Fruit fly (Drosophila melanogaster) whole organism, embryonic: ENCODE data around the gene rno.

Experiments used
- Adf1 ChIP-seq: fragments of 200-800 bp; sonication (Bioruptor generic); IDR thresholded peaks from 2 replicates; pipeline ENCODE4 v1.3.6; 2022; ENCODE audit warnings: missing biosample characterization, missing genetic modification characterization
- CG10462 ChIP-seq: fragments of 200-800 bp; sonication (Bioruptor generic); optimal IDR thresholded peaks from 2 replicates; lab custom pipeline; 2016; ENCODE audit warnings: missing biosample characterization, missing genetic modification characterization
- CG11696 ChIP-seq: fragments of 200-800 bp; sonication (Bioruptor generic); IDR thresholded peaks from 2 replicates; pipeline ENCODE4 v1.3.6; 2022; ENCODE audit warnings: missing biosample characterization, missing genetic modification characterization
- CG12104 ChIP-seq: fragments of 200-800 bp; sonication (Bioruptor generic); optimal IDR thresholded peaks from 3 replicates; lab custom pipeline; 2016; ENCODE audit warnings: missing biosample characterization, missing genetic modification characterization
- CG12744 ChIP-seq: fragments of 200-800 bp; sonication (Bioruptor generic); optimal IDR thresholded peaks from 2 replicates; lab custom pipeline; 2016; ENCODE audit warnings: missing biosample characterization, missing genetic modification characterization
- CG16863 ChIP-seq: fragments of 200-800 bp; sonication (Bioruptor generic); optimal IDR thresholded peaks from 3 replicates; lab custom pipeline; 2016; ENCODE audit warnings: missing biosample characterization, missing genetic modification characterization
- CG17612 ChIP-seq: fragments of 200-800 bp; sonication (Bioruptor generic); IDR thresholded peaks from 2 replicates; pipeline ENCODE4 v1.3.6; 2022; ENCODE audit warnings: missing biosample characterization, missing genetic modification characterization
- CG1832 ChIP-seq: fragments of 200-800 bp; sonication (Bioruptor generic); optimal IDR thresholded peaks from 2 replicates; lab custom pipeline; 2017; ENCODE audit warnings: missing biosample characterization, mild to moderate bottlenecking, missing genetic modification characterization, inconsistent platforms
- CG2120 ChIP-seq: fragments of 200-800 bp; sonication (Bioruptor generic); optimal IDR thresholded peaks from 3 replicates; lab custom pipeline; 2016; ENCODE audit warnings: missing biosample characterization, missing genetic modification characterization
- CG31388 ChIP-seq: fragments of 200-800 bp; sonication (Bioruptor generic); optimal IDR thresholded peaks from 2 replicates; lab custom pipeline; 2016; ENCODE audit warnings: missing biosample characterization, missing genetic modification characterization
- CG4282 ChIP-seq: fragments of 200-800 bp; sonication (Bioruptor generic); optimal IDR thresholded peaks from 2 replicates; lab custom pipeline; 2016; ENCODE audit warnings: missing biosample characterization, missing genetic modification characterization
- CG7372 ChIP-seq: fragments of 200-800 bp; sonication (Bioruptor generic); IDR thresholded peaks from 2 replicates; pipeline ENCODE4 v1.3.6; 2022; ENCODE audit warnings: missing biosample characterization, missing genetic modification characterization
- CG7839 ChIP-seq: fragments of 200-800 bp; sonication (Bioruptor generic); optimal IDR thresholded peaks from 3 replicates; lab custom pipeline; 2018; ENCODE audit warnings: missing biosample characterization, mild to moderate bottlenecking, missing genetic modification characterization, moderate library complexity
- CG7963 ChIP-seq: fragments of 200-800 bp; sonication (Bioruptor generic); IDR thresholded peaks from 3 replicates; pipeline ENCODE4 v1.3.6; 2022; ENCODE audit warnings: missing biosample characterization, missing genetic modification characterization; ENCODE audit not compliant: partially characterized antibody
- CG9727 ChIP-seq: fragments of 200-800 bp; sonication (Bioruptor generic); optimal IDR thresholded peaks from 3 replicates; lab custom pipeline; 2017; ENCODE audit warnings: missing biosample characterization, mild to moderate bottlenecking, missing genetic modification characterization
- CHES-1-like ChIP-seq: fragments of 200-800 bp; sonication (Bioruptor generic); optimal IDR thresholded peaks from 2 replicates; lab custom pipeline; 2016; ENCODE audit warnings: missing biosample characterization, missing genetic modification characterization
- Dip2 ChIP-seq: fragments of 200-800 bp; sonication (Bioruptor generic); IDR thresholded peaks from 2 replicates; pipeline ENCODE4 v1.3.6; 2022; ENCODE audit warnings: missing biosample characterization, missing genetic modification characterization
- Dref ChIP-seq: fragments of 200-800 bp; sonication (Bioruptor generic); IDR thresholded peaks from 2 replicates; pipeline ENCODE4 v1.3.6; 2022; ENCODE audit warnings: missing biosample characterization, missing genetic modification characterization
- Fer1 ChIP-seq: fragments of 200-800 bp; sonication (Bioruptor generic); optimal IDR thresholded peaks from 2 replicates; lab custom pipeline; 2017; ENCODE audit warnings: missing biosample characterization, mild to moderate bottlenecking, missing genetic modification characterization
- Hsf ChIP-seq: fragments of 200-800 bp; sonication (Bioruptor generic); optimal IDR thresholded peaks from 3 replicates; lab custom pipeline; 2016; ENCODE audit warnings: missing biosample characterization, missing genetic modification characterization
- MTF-1 ChIP-seq: fragments of 200-800 bp; sonication (Bioruptor generic); optimal IDR thresholded peaks from 2 replicates; lab custom pipeline; 2018; ENCODE audit warnings: missing biosample characterization, mild to moderate bottlenecking, missing genetic modification characterization, borderline replicate concordance
- Mad ChIP-seq: fragments of 200-800 bp; sonication (Bioruptor generic); optimal IDR thresholded peaks from 2 replicates; lab custom pipeline; 2016; ENCODE audit warnings: missing biosample characterization, missing genetic modification characterization
- Meics ChIP-seq: fragments of 200-800 bp; sonication (Bioruptor generic); optimal IDR thresholded peaks from 2 replicates; lab custom pipeline; 2017; ENCODE audit warnings: missing biosample characterization, mild to moderate bottlenecking, missing genetic modification characterization
- Oaz ChIP-seq: fragments of 200-800 bp; sonication (Bioruptor generic); IDR thresholded peaks from 2 replicates; pipeline ENCODE4 v1.3.6; 2022; ENCODE audit warnings: missing biosample characterization, missing genetic modification characterization
- Opbp ChIP-seq: fragments of 200-800 bp; sonication (Bioruptor generic); IDR thresholded peaks from 3 replicates; pipeline ENCODE4 v1.3.6; 2022; ENCODE audit warnings: missing biosample characterization, missing genetic modification characterization; ENCODE audit not compliant: partially characterized antibody
- PHDP ChIP-seq: fragments of 200-800 bp; sonication (Bioruptor generic); optimal IDR thresholded peaks from 3 replicates; lab custom pipeline; 2018; ENCODE audit warnings: missing biosample characterization, mild to moderate bottlenecking, missing genetic modification characterization, moderate library complexity
- Poxn ChIP-seq: fragments of 200-800 bp; sonication (Bioruptor generic); IDR thresholded peaks from 2 replicates; pipeline ENCODE4 v1.3.6; 2022; ENCODE audit warnings: missing biosample characterization, missing genetic modification characterization
- Sry-δ ChIP-seq: fragments of 200-800 bp; sonication (Bioruptor generic); optimal IDR thresholded peaks from 2 replicates; lab custom pipeline; 2016; ENCODE audit warnings: missing biosample characterization, missing genetic modification characterization
- Taf1 ChIP-seq: fragments of 200-800 bp; sonication (Bioruptor generic); IDR thresholded peaks from 2 replicates; pipeline ENCODE4 v1.3.6; 2022; ENCODE audit warnings: missing biosample characterization, missing genetic modification characterization
- Tbp ChIP-seq: fragments of >200 bp; optimal IDR thresholded peaks from 2 replicates; lab custom pipeline; 2018; ENCODE audit warnings: missing biosample characterization, missing genetic modification characterization
- Xbp1 ChIP-seq: fragments of 200-800 bp; sonication (Bioruptor generic); optimal IDR thresholded peaks from 3 replicates; lab custom pipeline; 2016; ENCODE audit warnings: missing biosample characterization, mild to moderate bottlenecking, missing genetic modification characterization
- aop ChIP-seq: fragments of 200-800 bp; sonication (Bioruptor generic); IDR thresholded peaks from 2 replicates; pipeline ENCODE4 v1.3.6; 2022; ENCODE audit warnings: missing biosample characterization, missing genetic modification characterization
- ato ChIP-seq: fragments of 200-800 bp; sonication (Bioruptor generic); IDR thresholded peaks from 2 replicates; pipeline ENCODE4 v1.3.6; 2022; ENCODE audit warnings: missing biosample characterization, missing genetic modification characterization; ENCODE audit not compliant: partially characterized antibody
- dati ChIP-seq: fragments of 200-800 bp; sonication (Bioruptor generic); IDR thresholded peaks from 2 replicates; pipeline ENCODE4 v1.3.6; 2022; ENCODE audit warnings: missing biosample characterization, missing genetic modification characterization
- ftz-f1 ChIP-seq: fragments of 200-800 bp; sonication (Bioruptor generic); optimal IDR thresholded peaks from 2 replicates; lab custom pipeline; 2016; ENCODE audit warnings: missing biosample characterization, missing genetic modification characterization
- gce ChIP-seq: fragments of 200-800 bp; sonication (Bioruptor generic); IDR thresholded peaks from 3 replicates; pipeline ENCODE4 v1.3.6; 2022; ENCODE audit warnings: missing biosample characterization, missing genetic modification characterization
- gcm2 ChIP-seq: fragments of 200-800 bp; sonication (Bioruptor generic); optimal IDR thresholded peaks from 2 replicates; lab custom pipeline; 2016; ENCODE audit warnings: missing biosample characterization, missing genetic modification characterization
- gro ChIP-seq: fragments of 200-800 bp; sonication (Bioruptor generic); optimal IDR thresholded peaks from 2 replicates; lab custom pipeline; 2016; ENCODE audit warnings: missing biosample characterization, missing genetic modification characterization
- hb ChIP-seq: fragments of 200-800 bp; sonication (Bioruptor generic); IDR thresholded peaks from 3 replicates; pipeline ENCODE4 v1.3.6; 2022; ENCODE audit warnings: missing biosample characterization, missing genetic modification characterization; ENCODE audit not compliant: partially characterized antibody
- jumu ChIP-seq: fragments of 200-800 bp; sonication (Bioruptor generic); optimal IDR thresholded peaks from 3 replicates; lab custom pipeline; 2016; ENCODE audit warnings: missing biosample characterization, missing genetic modification characterization
- lov ChIP-seq, 2 experiments: fragments of 200-800 bp in 1 of 2; fragments of >200 bp in 1 of 2; sonication (Bioruptor generic) in 1 of 2; IDR thresholded peaks in 1 of 2; optimal IDR thresholded peaks in 1 of 2; 2 replicates in 1 of 2; 3 replicates in 1 of 2; pipeline versions ENCODE4 v1.3.6 to Lab custom; 2017 to 2022; ENCODE audit warnings: missing biosample characterization in 1 of 2, missing genetic modification characterization in 1 of 2
- p53 ChIP-seq: fragments of 200-800 bp; sonication (Bioruptor generic); optimal IDR thresholded peaks from 2 replicates; lab custom pipeline; 2016; ENCODE audit warnings: missing biosample characterization, missing genetic modification characterization
- pros ChIP-seq: fragments of 200-800 bp; sonication (Bioruptor generic); optimal IDR thresholded peaks from 3 replicates; lab custom pipeline; 2019; ENCODE audit warnings: missing biosample characterization, mild to moderate bottlenecking, missing genetic modification characterization, moderate library complexity
- row ChIP-seq: fragments of 200-800 bp; sonication (Bioruptor generic); IDR thresholded peaks from 3 replicates; pipeline ENCODE4 v1.3.6; 2022; ENCODE audit warnings: missing biosample characterization, missing genetic modification characterization
- salm ChIP-seq: fragments of 200-800 bp; sonication (Bioruptor generic); optimal IDR thresholded peaks from 2 replicates; lab custom pipeline; 2018; ENCODE audit warnings: missing biosample characterization, mild to moderate bottlenecking, missing genetic modification characterization
- scrt ChIP-seq: fragments of 200-800 bp; sonication (Bioruptor generic); optimal IDR thresholded peaks from 2 replicates; lab custom pipeline; 2018; ENCODE audit warnings: missing biosample characterization, mild to moderate bottlenecking, missing genetic modification characterization, moderate library complexity
- slou ChIP-seq: fragments of 200-800 bp; sonication (Bioruptor generic); optimal IDR thresholded peaks from 3 replicates; lab custom pipeline; 2016; ENCODE audit warnings: missing biosample characterization, missing genetic modification characterization
- sr ChIP-seq: fragments of 200-800 bp; sonication (Bioruptor generic); IDR thresholded peaks from 3 replicates; pipeline ENCODE4 v1.3.6; 2022; ENCODE audit warnings: missing biosample characterization, missing genetic modification characterization
- ssp ChIP-seq: fragments of 200-800 bp; sonication (Bioruptor generic); IDR thresholded peaks from 2 replicates; pipeline ENCODE4 v1.3.6; 2022; ENCODE audit warnings: missing biosample characterization, missing genetic modification characterization
- twi ChIP-seq: fragments of 200-800 bp; optimal IDR thresholded peaks from 2 replicates; lab custom pipeline; 2019; ENCODE audit warnings: missing biosample characterization, mild to moderate bottlenecking, missing genetic modification characterization, moderate library complexity
- usp ChIP-seq: fragments of >200 bp; optimal IDR thresholded peaks from 2 replicates; lab custom pipeline; 2017; ENCODE audit warnings: missing biosample characterization, missing genetic modification characterization
- zen2 ChIP-seq: fragments of 200-800 bp; sonication (Bioruptor generic); IDR thresholded peaks from 3 replicates; pipeline ENCODE4 v1.3.6; 2022; ENCODE audit warnings: missing biosample characterization, missing genetic modification characterization; ENCODE audit not compliant: partially characterized antibody

The rno gene

DNA sequence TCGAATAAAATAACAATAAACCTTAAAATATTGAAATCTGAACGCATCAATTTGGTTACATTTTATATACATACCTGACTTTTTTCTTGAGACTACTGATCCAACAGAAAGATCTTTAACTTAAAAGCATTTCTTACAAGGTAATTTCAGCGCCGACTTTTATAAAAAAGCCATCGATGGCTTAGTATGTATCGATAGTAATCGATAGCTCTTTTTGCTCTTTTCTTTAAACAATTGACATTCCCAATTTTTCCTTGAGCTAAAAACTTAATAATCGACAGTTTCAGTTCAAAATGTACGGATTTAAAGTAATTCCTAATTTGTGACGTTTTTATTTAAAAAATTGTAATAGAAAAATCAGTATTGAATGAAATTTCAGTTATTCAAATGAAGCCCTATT, 25.1 kb downstream of the rno start:
- TF ChIP-seq ssp (no peak), gro (GFP tag; lab: Kevin White, UChicago) (no peak), CHES-1-like (GFP tag; lab: Kevin White, UChicago) (no peak), CG7372 (no peak), CG4282 (no peak), Hsf (GFP tag; lab: Kevin White, UChicago) (no peak), Dip2 (GFP tag; lab: Robert Waterston, UW) (no peak), aop (GFP tag; lab: Robert Waterston, UW) (no peak), CG12744 (GFP tag; lab: Kevin White, UChicago) (no peak), CG16863 (GFP tag; lab: Kevin White, UChicago) (no peak), ato (GFP tag; lab: Robert Waterston, UW) (peak; percentile 81), dati (GFP tag; lab: Robert Waterston, UW) (no peak), Adf1 (GFP tag; lab: Robert Waterston, UW) (no peak), PHDP (peak; percentile 18), CG7963 (GFP tag; lab: Robert Waterston, UW) (peak; percentile 79), Poxn (GFP tag; lab: Robert Waterston, UW) (no peak), CG12104 (no peak), CG1832 (GFP tag; lab: Kevin White, UChicago) (no peak), usp (GFP tag; lab: Kevin White, UChicago) (no peak), Sry-δ (GFP tag; lab: Kevin White, UChicago) (peak; percentile 86), twi (tag; lab: Kevin White, UChicago) (no peak), Taf1 (no peak), pros (GFP tag; lab: Kevin White, UChicago) (peak; percentile 4), lov (optimal IDR thresholded peaks at IDR 0.05; lab: Kevin White, UChicago) (no peak), lov (GFP tag; IDR thresholded peaks at IDR 0.05; lab: Robert Waterston, UW) (no peak), p53 (GFP tag; lab: Kevin White, UChicago) (no peak), gce (no peak), CG10462 (no peak), gcm2 (GFP tag; lab: Kevin White, UChicago) (no peak), hb (GFP tag; lab: Robert Waterston, UW) (peak; percentile 88), MTF-1 (GFP tag; lab: Kevin White, UChicago) (no peak), scrt (no peak), Mad (no peak), zen2 (GFP tag; lab: Robert Waterston, UW) (peak; percentile 83; the same call in 2 of the 3 replicates), ftz-f1 (GFP tag; lab: Kevin White, UChicago) (no peak), CG9727 (GFP tag; lab: Kevin White, UChicago) (no peak), row (GFP tag; lab: Robert Waterston, UW) (no peak; the same call in 2 of the 3 replicates), Tbp (no peak), CG31388 (no peak), Fer1 (peak; percentile 20), Dref (peak; percentile 90), Xbp1 (GFP tag; lab: Kevin White, UChicago) (no peak), salm (tag; lab: Kevin White, UChicago) (no peak), CG11696 (GFP tag; lab: Robert Waterston, UW) (no peak), Meics (GFP tag; lab: Kevin White, UChicago) (no peak), CG2120 (GFP tag; lab: Kevin White, UChicago) (peak; percentile 28), CG7839 (tag; lab: Kevin White, UChicago) (no peak), sr (GFP tag; lab: Robert Waterston, UW) (no peak), Oaz (GFP tag; lab: Robert Waterston, UW) (no peak), Opbp (GFP tag; lab: Robert Waterston, UW) (peak; percentile 92), slou (GFP tag; lab: Kevin White, UChicago) (no peak), jumu (no peak), CG17612 (GFP tag; lab: Robert Waterston, UW) (no peak)
